Fruit fly (Drosophila melanogaster) whole organism, embryonic: ENCODE results near the gene r2d2.
A peak's percentile ranks its signal among the peaks of the same experiment; 100 is the strongest.

Experiments used
- CG18619 ChIP-seq: fragments of 200-800 bp; sonication (Bioruptor generic); optimal IDR thresholded peaks from 3 replicates; lab custom pipeline; 2017; ENCODE audit warnings: missing biosample characterization, mild to moderate bottlenecking, missing genetic modification characterization
- CG4404 ChIP-seq: fragments of 200-800 bp; sonication (Bioruptor generic); IDR thresholded peaks from 2 replicates; pipeline ENCODE4 v1.3.6; 2022; ENCODE audit warnings: missing biosample characterization, missing genetic modification characterization
- Drgx ChIP-seq: fragments of 200-800 bp; sonication (Bioruptor generic); IDR thresholded peaks from 2 replicates; pipeline ENCODE4 v1.3.6; 2022; ENCODE audit warnings: missing biosample characterization, missing genetic modification characterization
- TFAM ChIP-seq: fragments of 200-800 bp; sonication (Bioruptor generic); optimal IDR thresholded peaks from 2 replicates; lab custom pipeline; 2017; ENCODE audit warnings: missing biosample characterization, missing genetic modification characterization, inconsistent platforms
- emc ChIP-seq: fragments of 200-800 bp; sonication (Bioruptor generic); optimal IDR thresholded peaks from 2 replicates; lab custom pipeline; 2016; ENCODE audit warnings: missing biosample characterization, missing genetic modification characterization
- lola ChIP-seq, 3 experiments: fragments of >200 bp in 2 of 3; fragments of 200-800 bp in 1 of 3; sonication (Bioruptor generic) in 1 of 3; optimal IDR thresholded peaks; 2 replicates each; lab custom pipeline; 2017 to 2019; ENCODE audit warnings: missing biosample characterization in 3 of 3, missing genetic modification characterization in 3 of 3, mild to moderate bottlenecking in 1 of 3, moderate library complexity in 1 of 3
- wor ChIP-seq: fragments of 200-800 bp; sonication (Bioruptor generic); IDR thresholded peaks from 2 replicates; pipeline ENCODE4 v1.3.6; 2022; ENCODE audit warnings: missing biosample characterization, missing genetic modification characterization

dm6 chr2L:7756835-7757234, 43.1 kb upstream of the r2d2 start:
- TF ChIP-seq emc (GFP tag; lab: Kevin White, UChicago) = no peak
- no peak for TF ChIP-seq lola (GFP tag; optimal IDR thresholded peaks at IDR 0.05; lab: Kevin White, UChicago)
- 0 out of 2 replicates have a peak, but pooled peaks have one; percentile 23 for TF ChIP-seq Drgx (GFP tag; lab: Robert Waterston, UW)
- TF ChIP-seq CG18619 (GFP tag; lab: Kevin White, UChicago) = no peak
- no peak for TF ChIP-seq wor (GFP tag; lab: Robert Waterston, UW)
- no peak for TF ChIP-seq TFAM (GFP tag; lab: Kevin White, UChicago)
- no peak for TF ChIP-seq CG4404 (GFP tag; lab: Robert Waterston, UW)
